Worm (Caenorhabditis elegans) whole organism, dauer: Measurements from ENCODE around the gene Y73B3A.8.
"Not testable (repeated sequence)": the region's sequence is repeated elsewhere in the genome, so short reads cannot be mapped to it uniquely, and the experiment has no call there.

Experiments used
- unc-62 ChIP-seq: sonication (generic microtip); optimal IDR thresholded peaks from 2 replicates; lab custom pipeline; 2017; ENCODE audit warnings: missing biosample characterization, missing genetic modification reagents, missing genetic modification characterization

The Y73B3A.8 gene

DNA sequence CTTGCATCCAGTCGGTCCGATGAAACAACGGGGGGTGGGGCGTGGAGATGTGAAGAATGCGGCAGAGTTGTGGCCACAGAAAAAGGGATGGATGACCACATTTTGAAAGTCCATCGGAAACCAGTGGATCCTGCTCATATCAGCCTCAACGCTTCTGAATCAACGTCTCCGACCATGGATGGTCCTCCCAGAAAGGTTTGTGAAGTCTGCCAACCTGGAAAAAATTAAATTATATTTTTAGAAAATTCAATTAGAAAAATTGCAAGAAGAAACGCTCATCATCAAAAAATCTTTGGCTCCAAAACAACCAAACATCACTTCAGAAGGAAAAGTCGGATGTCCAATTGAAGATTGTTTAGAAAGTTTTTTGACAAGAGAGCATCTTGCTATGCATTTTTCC, at the start of gene Y73B3A.8:
TSS of gene Y73B3A.8 (minus strand) at position 101 of the 400 bp plus-strand sequence.
- no peak for TF ChIP-seq unc-62 (GFP tag; lab: Kevin White, UChicago)

DNA sequence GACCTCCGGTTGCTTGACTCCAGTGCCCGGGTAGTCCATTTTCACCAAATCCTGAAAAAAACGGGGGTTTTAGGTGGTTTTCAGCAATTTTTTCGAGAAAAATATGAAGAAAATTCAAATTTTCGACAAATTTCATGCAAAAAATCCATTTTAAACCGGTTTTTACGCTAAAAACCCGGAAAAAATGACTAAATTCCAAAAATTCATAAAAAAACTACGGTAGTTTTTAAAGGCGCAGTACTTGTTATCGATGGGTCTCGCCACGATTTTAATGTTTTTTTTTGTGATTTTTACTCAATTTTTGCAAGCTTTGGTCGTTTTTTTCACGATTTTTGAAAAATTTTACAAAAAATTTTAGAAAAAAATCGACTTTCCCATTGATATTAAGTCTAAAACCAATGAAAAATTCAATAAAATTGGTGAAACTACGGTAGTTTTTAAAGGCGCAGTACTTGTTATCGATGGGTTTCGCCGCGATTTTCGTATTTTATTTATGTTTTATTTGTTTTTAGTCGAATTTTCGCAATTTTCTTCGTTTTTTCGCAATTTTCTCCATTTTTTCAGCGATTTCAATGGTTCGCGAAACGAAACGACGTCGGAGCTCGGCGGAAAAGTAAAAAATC, 41.2 kb upstream of the Y73B3A.8 start, which contains the start of the genes T08D2.6 and chkr-1:
TSS of gene T08D2.6 (minus strand) at position 51 of the 623 bp plus-strand sequence.
TSS of gene chkr-1 (plus strand) at position 573 of the 623 bp plus-strand sequence.
- TF ChIP-seq unc-62 (GFP tag; lab: Kevin White, UChicago) = not testable (repeated sequence)

DNA sequence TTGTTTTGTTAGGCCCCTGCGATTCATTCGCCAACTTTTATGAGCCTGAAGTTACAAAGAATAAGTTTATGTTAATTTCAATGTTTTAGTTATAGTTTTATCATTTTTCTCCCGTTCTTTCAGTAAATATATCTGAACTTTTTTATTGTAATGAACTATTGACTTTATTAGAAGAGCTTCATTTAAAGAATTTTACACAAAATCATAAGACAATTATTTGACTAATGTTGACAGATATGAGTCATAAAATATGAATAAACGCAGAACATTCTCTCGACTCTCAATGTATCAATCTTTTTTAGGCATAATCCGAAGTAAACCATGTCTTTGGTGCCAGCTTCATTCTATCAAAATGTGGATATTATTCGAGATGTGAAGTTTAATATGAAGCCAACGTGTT, 36.0 kb upstream of the Y73B3A.8 start, which contains the start of the genes T08D2.5 and T08D2.4:
TSS of gene T08D2.5 (plus strand) at position 301 of the 400 bp plus-strand sequence.
TSS of gene T08D2.4 (plus strand) at position 322 of the 400 bp plus-strand sequence.
- TF ChIP-seq unc-62 (GFP tag; lab: Kevin White, UChicago) = no peak

DNA sequence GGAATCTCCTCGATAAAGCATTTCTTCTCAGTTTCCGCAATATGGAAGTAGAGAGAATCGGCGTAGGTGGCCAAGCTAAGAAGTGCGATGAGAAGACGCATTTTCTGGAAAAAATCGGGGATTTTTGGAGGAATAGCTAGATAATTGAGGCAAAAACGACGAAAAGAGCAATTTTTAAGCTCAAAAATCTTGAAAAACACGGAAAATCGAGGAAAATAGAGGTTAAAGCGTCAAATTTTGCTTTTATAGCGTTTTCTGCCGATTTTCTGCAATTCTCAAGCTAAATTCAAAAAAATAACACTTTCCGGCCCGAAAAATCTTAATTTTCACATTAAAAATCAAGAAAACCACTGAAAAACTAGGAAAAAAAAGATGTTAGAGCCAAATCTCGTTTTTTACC, 22.0 kb upstream of the Y73B3A.8 start, which contains the start of gene tmed-12:
TSS of gene tmed-12 (minus strand) at position 101 of the 400 bp plus-strand sequence.
- TF ChIP-seq unc-62 (GFP tag; lab: Kevin White, UChicago) = not testable (repeated sequence)

DNA sequence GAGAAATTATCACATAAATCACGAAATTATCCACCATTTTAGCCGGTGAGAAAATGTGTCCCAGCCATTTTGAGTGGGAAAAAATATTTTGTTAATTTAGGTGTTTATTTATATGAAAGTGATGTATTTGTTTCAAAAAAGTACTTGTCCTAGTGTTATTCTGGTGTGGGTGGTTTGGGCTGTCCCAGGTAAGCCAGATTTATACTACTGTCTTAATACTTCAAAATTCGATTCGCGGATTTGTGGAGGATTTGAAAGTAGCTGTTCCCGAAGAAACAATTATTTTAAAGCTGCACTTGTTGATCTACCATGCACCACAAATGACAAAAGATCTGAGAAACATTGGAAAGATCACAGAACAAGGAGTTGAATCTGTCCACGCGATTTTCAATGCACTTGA, 6.8 kb upstream of the Y73B3A.8 start, which contains the start of gene Y73B3A.11:
TSS of gene Y73B3A.11 (plus strand) at position 301 of the 400 bp plus-strand sequence.
- TF ChIP-seq unc-62 (GFP tag; lab: Kevin White, UChicago) = no peak

DNA sequence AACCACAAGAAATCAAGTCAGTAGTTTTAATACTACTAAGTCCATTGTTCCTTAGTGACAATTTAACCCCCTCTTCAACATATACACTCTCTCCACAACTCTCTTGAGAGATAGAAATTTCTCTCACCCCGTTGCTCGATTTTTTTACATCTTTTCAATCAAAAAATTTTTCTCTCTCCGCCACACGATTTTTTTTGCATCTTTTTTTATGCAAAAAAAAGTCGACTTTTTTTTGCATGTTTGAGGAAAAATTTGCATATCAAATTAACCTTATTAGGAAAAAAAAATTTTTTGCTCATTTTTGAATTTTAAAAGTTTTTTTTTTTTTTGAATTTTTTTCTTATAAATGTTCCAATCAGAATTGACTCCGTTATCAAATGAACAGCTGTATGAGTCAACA, 5.8 kb upstream of the Y73B3A.8 start:
- no peak for TF ChIP-seq unc-62 (GFP tag; lab: Kevin White, UChicago)

DNA sequence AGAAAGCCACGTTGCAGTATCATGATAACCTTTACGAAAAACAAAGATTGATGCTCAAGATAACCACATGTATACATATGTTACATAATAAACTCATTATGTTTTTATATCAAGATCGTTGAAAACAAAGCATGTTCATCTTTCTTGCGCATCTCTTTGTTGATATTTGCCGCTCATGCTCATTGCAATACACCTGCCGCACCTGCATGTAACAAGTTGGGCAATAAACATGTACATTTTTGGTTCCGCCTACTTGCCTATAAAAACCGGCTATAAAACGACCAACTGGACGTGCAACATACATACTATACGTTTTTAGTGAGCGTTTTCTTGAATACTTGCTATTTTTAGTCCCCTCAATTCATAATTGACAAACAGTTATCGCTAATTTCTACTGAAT, 21.7 kb downstream of the Y73B3A.8 start, which contains the start of gene fbxa-16:
TSS of gene fbxa-16 (plus strand) at position 301 of the 400 bp plus-strand sequence.
- not testable (repeated sequence) for TF ChIP-seq unc-62 (GFP tag; lab: Kevin White, UChicago)

DNA sequence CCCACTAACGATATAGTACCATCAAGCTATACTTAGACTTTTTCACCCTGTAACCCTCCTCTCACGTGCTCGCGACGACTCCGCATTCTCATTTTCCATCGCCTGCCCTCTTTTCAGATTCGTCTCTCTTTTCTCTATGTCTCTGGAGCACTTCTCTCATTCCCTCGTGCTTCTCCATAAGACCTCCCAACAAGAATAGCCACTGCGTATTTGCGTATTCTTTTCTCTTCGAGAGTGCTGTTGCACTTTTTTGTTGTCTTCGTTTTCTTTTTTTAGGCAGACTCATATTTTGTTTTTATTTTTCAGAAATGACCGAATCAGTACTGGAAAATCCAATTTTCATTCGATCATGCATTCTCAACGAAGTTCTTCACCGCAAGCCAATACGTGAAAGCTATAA, 24.0 kb downstream of the Y73B3A.8 start, which contains the start of gene fbxa-222:
TSS of gene fbxa-222 (plus strand) at position 301 of the 400 bp plus-strand sequence.
- TF ChIP-seq unc-62 (GFP tag; lab: Kevin White, UChicago) = no peak

DNA sequence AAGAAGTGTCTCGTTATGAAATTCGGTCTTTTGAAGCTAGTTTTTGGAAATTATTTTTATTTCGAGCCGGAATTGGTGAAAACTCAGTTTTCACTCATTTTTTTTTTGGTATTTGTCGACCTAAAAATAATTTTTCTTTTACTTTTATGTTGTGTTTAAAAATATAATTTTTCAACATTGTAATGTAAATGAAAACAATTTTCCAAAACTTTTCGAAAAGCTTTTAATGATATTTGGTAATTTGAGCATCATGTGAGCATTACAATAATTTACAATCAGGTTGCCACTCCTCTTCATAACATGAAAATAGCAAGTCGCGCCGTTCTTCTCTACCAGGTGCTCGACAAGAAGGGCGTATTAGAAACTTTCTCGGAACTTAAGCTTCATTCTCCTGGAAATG, 26.6 kb downstream of the Y73B3A.8 start, which contains the start of gene fbxa-221:
TSS of gene fbxa-221 (plus strand) at position 301 of the 400 bp plus-strand sequence.
- TF ChIP-seq unc-62 (GFP tag; lab: Kevin White, UChicago) = not testable (repeated sequence)

DNA sequence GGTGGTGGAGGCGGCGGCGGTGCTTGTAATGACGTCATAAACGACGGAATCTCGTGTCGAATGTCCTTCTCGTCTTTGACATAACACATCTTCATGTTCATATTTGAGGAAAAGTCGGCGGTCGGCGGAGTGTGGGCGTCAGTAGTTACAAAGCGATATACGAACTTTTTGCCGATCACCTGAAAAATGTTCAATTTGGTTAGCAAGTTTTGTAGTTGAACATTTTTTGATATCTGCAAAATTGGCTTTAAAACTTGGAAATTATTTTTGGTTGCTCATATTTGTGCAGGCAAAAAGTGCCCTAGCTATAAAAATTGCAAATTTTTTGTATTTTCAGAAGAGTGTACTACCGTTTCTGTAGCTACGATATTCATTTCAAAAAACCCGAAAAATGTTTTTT, 32.1 kb downstream of the Y73B3A.8 start, which contains the start of gene elk-2:
TSS of gene elk-2 (minus strand) at position 101 of the 400 bp plus-strand sequence.
- TF ChIP-seq unc-62 (GFP tag; lab: Kevin White, UChicago) = not testable (repeated sequence)

DNA sequence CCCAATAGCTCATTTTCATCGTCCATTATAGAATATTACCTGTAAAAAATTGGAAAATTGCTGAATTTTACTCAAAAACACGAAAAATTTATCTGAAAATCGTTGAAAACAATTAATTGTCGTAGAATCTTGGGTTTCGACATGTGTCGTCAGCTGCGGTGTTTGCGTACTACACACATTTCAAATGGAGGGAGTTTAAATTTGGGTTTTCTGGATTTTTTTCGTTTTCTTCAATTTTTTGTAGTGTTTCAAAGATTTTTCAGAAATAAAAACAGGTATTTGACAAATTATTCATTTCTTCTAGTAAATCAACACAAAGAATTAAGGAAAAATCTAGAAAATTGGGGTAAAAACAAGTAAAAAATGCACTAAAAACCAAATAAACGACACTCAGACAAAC, 36.3 kb downstream of the Y73B3A.8 start, which contains the start of gene Y73B3A.4:
TSS of gene Y73B3A.4 (minus strand) at position 41 of the 400 bp plus-strand sequence.
- not testable (repeated sequence) for TF ChIP-seq unc-62 (GFP tag; lab: Kevin White, UChicago)
